Fruit fly (Drosophila melanogaster) whole organism, embryonic: ENCODE results near the gene Sgsh.

Experiments
- Antp ChIP-seq: fragments of 200-800 bp; sonication (Bioruptor generic); optimal IDR thresholded peaks from 3 replicates; lab custom pipeline; 2016; ENCODE audit warnings: missing biosample characterization, missing genetic modification characterization
- Atf-2 ChIP-seq: fragments of 200-800 bp; sonication (Bioruptor generic); optimal IDR thresholded peaks from 2 replicates; lab custom pipeline; 2016; ENCODE audit warnings: missing biosample characterization, missing genetic modification characterization
- B-H2 ChIP-seq: fragments of 200-800 bp; sonication (Bioruptor generic); optimal IDR thresholded peaks from 2 replicates; lab custom pipeline; 2018; ENCODE audit warnings: missing biosample characterization, mild to moderate bottlenecking, missing genetic modification characterization
- CG12769 ChIP-seq: fragments of 200-800 bp; sonication (Bioruptor generic); optimal IDR thresholded peaks from 2 replicates; lab custom pipeline; 2019; ENCODE audit warnings: missing biosample characterization, mild to moderate bottlenecking, missing genetic modification characterization, moderate library complexity
- CG14441 ChIP-seq: fragments of 200-800 bp; sonication (Bioruptor generic); IDR thresholded peaks from 2 replicates; pipeline ENCODE4 v1.3.6; 2022; ENCODE audit warnings: missing biosample characterization, missing genetic modification characterization
- CG15514 ChIP-seq: fragments of 200-800 bp; sonication (Bioruptor generic); optimal IDR thresholded peaks from 3 replicates; lab custom pipeline; 2017; ENCODE audit warnings: missing biosample characterization, missing genetic modification characterization, mild to moderate bottlenecking, moderate library complexity, missing genetic modification reagents
- CG18619 ChIP-seq: fragments of 200-800 bp; sonication (Bioruptor generic); optimal IDR thresholded peaks from 3 replicates; lab custom pipeline; 2017; ENCODE audit warnings: missing biosample characterization, mild to moderate bottlenecking, missing genetic modification characterization
- CG2199 ChIP-seq: fragments of 200-800 bp; sonication (Bioruptor generic); IDR thresholded peaks from 3 replicates; pipeline ENCODE4 v1.3.6; 2022; ENCODE audit warnings: missing biosample characterization, missing genetic modification characterization
- CG32532 ChIP-seq: fragments of 200-800 bp; sonication (Bioruptor generic); IDR thresholded peaks from 2 replicates; pipeline ENCODE4 v1.3.6; 2022; ENCODE audit warnings: missing biosample characterization, missing genetic modification characterization
- CG32772 ChIP-seq: fragments of 200-800 bp; sonication (Bioruptor generic); IDR thresholded peaks from 2 replicates; pipeline ENCODE4 v1.3.6; 2022; ENCODE audit warnings: missing biosample characterization, missing genetic modification characterization
- CG3847 ChIP-seq: fragments of 200-800 bp; sonication (Bioruptor generic); IDR thresholded peaks from 2 replicates; pipeline ENCODE4 v1.3.6; 2022; ENCODE audit warnings: missing biosample characterization, missing genetic modification characterization
- CG5953 ChIP-seq: fragments of 200-800 bp; sonication (Bioruptor generic); IDR thresholded peaks from 2 replicates; pipeline ENCODE4 v1.3.6; 2022; ENCODE audit warnings: missing biosample characterization, missing genetic modification characterization
- CG6854 ChIP-seq: fragments of 200-800 bp; sonication (Bioruptor generic); optimal IDR thresholded peaks from 3 replicates; lab custom pipeline; 2017; ENCODE audit warnings: missing biosample characterization, mild to moderate bottlenecking, missing genetic modification characterization
- CG7357 ChIP-seq: fragments of 200-800 bp; sonication (Bioruptor generic); IDR thresholded peaks from 3 replicates; pipeline ENCODE4 v1.3.6; 2022; ENCODE audit warnings: missing biosample characterization, missing genetic modification characterization
- CG7786 ChIP-seq: fragments of 200-800 bp; sonication (Bioruptor generic); optimal IDR thresholded peaks from 2 replicates; lab custom pipeline; 2016; ENCODE audit warnings: missing biosample characterization, missing genetic modification characterization
- CG8089 ChIP-seq: fragments of 200-800 bp; sonication (Bioruptor generic); optimal IDR thresholded peaks from 3 replicates; lab custom pipeline; 2016; ENCODE audit warnings: missing biosample characterization, missing genetic modification characterization
- CG8924 ChIP-seq: fragments of 200-800 bp; optimal IDR thresholded peaks from 3 replicates; lab custom pipeline; 2019; ENCODE audit warnings: missing biosample characterization, mild to moderate bottlenecking, missing genetic modification characterization, moderate library complexity
- CG9932 ChIP-seq: fragments of 200-800 bp; sonication (Bioruptor generic); IDR thresholded peaks from 2 replicates; pipeline ENCODE4 v1.3.6; 2022; ENCODE audit warnings: missing biosample characterization, missing genetic modification characterization
- Camta ChIP-seq: fragments of 200-800 bp; sonication (Bioruptor generic); optimal IDR thresholded peaks from 2 replicates; lab custom pipeline; 2016; ENCODE audit warnings: missing biosample characterization, missing genetic modification characterization
- Dref ChIP-seq: fragments of 200-800 bp; sonication (Bioruptor generic); IDR thresholded peaks from 2 replicates; pipeline ENCODE4 v1.3.6; 2022; ENCODE audit warnings: missing biosample characterization, missing genetic modification characterization
- HmgZ ChIP-seq: fragments of 200-800 bp; sonication (Bioruptor generic); optimal IDR thresholded peaks from 2 replicates; lab custom pipeline; 2018; ENCODE audit warnings: missing biosample characterization, mild to moderate bottlenecking, missing genetic modification characterization
- NfI ChIP-seq: fragments of 200-800 bp; sonication (Bioruptor generic); optimal IDR thresholded peaks from 3 replicates; lab custom pipeline; 2018; ENCODE audit warnings: missing biosample characterization, mild to moderate bottlenecking, missing genetic modification characterization, moderate library complexity
- Oli ChIP-seq: fragments of 200-800 bp; sonication (Bioruptor generic); optimal IDR thresholded peaks from 2 replicates; lab custom pipeline; 2018; ENCODE audit warnings: missing biosample characterization, mild to moderate bottlenecking, missing genetic modification characterization, moderate library complexity
- Pdp1 ChIP-seq, 2 experiments: fragments of 200-800 bp; sonication (Bioruptor generic); optimal IDR thresholded peaks; 3 replicates each; lab custom pipeline; 2016; ENCODE audit warnings: missing biosample characterization in 2 of 2, missing genetic modification characterization in 2 of 2, mild to moderate bottlenecking in 1 of 2, moderate library complexity in 1 of 2
- Rfx ChIP-seq: fragments of 200-800 bp; sonication (Bioruptor generic); IDR thresholded peaks from 2 replicates; pipeline ENCODE4 v1.3.6; 2022; ENCODE audit warnings: missing biosample characterization, missing genetic modification characterization
- Trl ChIP-seq, 3 experiments: fragments of >200 bp in 2 of 3; fragments of 200-800 bp in 1 of 3; sonication (Bioruptor generic) in 1 of 3; optimal IDR thresholded peaks; 2 replicates in 1 of 3; 3 replicates in 2 of 3; lab custom pipeline; 2016 to 2017; ENCODE audit warnings: missing biosample characterization in 1 of 3, missing genetic modification characterization in 1 of 3
- bbx ChIP-seq: fragments of 200-800 bp; sonication (Bioruptor generic); IDR thresholded peaks from 2 replicates; pipeline ENCODE4 v1.3.6; 2022; ENCODE audit warnings: missing biosample characterization, missing genetic modification characterization; ENCODE audit not compliant: partially characterized antibody
- btn ChIP-seq: fragments of 200-800 bp; sonication (Bioruptor generic); optimal IDR thresholded peaks from 2 replicates; lab custom pipeline; 2016; ENCODE audit warnings: missing biosample characterization, missing genetic modification characterization
- cg ChIP-seq: fragments of 200-800 bp; sonication (Bioruptor generic); optimal IDR thresholded peaks from 3 replicates; lab custom pipeline; 2019; ENCODE audit warnings: missing biosample characterization, mild to moderate bottlenecking, missing genetic modification characterization, moderate library complexity
- chinmo ChIP-seq: fragments of 200-800 bp; sonication (Bioruptor generic); IDR thresholded peaks from 4 replicates; pipeline ENCODE4 v1.3.6; 2022; ENCODE audit warnings: missing biosample characterization, missing genetic modification characterization; ENCODE audit not compliant: partially characterized antibody
- chn ChIP-seq: fragments of 200-800 bp; sonication (Bioruptor generic); optimal IDR thresholded peaks from 2 replicates; lab custom pipeline; 2016; ENCODE audit warnings: missing biosample characterization, missing genetic modification characterization
- dysf ChIP-seq: fragments of 200-800 bp; sonication (Bioruptor generic); IDR thresholded peaks from 3 replicates; pipeline ENCODE4 v1.3.6; 2022; ENCODE audit warnings: missing biosample characterization, missing genetic modification characterization
- gem ChIP-seq: fragments of 200-800 bp; sonication (Bioruptor generic); optimal IDR thresholded peaks from 2 replicates; lab custom pipeline; 2019; ENCODE audit warnings: missing biosample characterization, mild to moderate bottlenecking, missing genetic modification characterization, moderate library complexity
- her ChIP-seq: fragments of 200-800 bp; sonication (Bioruptor generic); optimal IDR thresholded peaks from 2 replicates; lab custom pipeline; 2016; ENCODE audit warnings: missing biosample characterization, missing genetic modification characterization
- ind ChIP-seq: fragments of 200-800 bp; sonication (Bioruptor generic); optimal IDR thresholded peaks from 3 replicates; lab custom pipeline; 2016; ENCODE audit warnings: missing biosample characterization, missing genetic modification characterization
- klu ChIP-seq: fragments of 200-800 bp; sonication (Bioruptor generic); IDR thresholded peaks from 2 replicates; pipeline ENCODE4 v1.3.6; 2022; ENCODE audit warnings: missing biosample characterization, missing genetic modification characterization
- lilli ChIP-seq: fragments of 200-800 bp; sonication (Bioruptor generic); optimal IDR thresholded peaks from 3 replicates; lab custom pipeline; 2016; ENCODE audit warnings: missing biosample characterization, missing genetic modification characterization
- mirr ChIP-seq: fragments of 200-800 bp; sonication (Bioruptor generic); optimal IDR thresholded peaks from 3 replicates; lab custom pipeline; 2018; ENCODE audit warnings: missing biosample characterization, mild to moderate bottlenecking, missing genetic modification characterization
- nom ChIP-seq: fragments of 200-800 bp; sonication (Bioruptor generic); optimal IDR thresholded peaks from 2 replicates; lab custom pipeline; 2017; ENCODE audit warnings: missing biosample characterization, missing genetic modification characterization, mild to moderate bottlenecking, moderate library complexity, missing genetic modification reagents
- otp ChIP-seq: fragments of 200-800 bp; sonication (Bioruptor generic); IDR thresholded peaks from 3 replicates; pipeline ENCODE4, ENCODE4 v1.3.6; 2022; ENCODE audit warnings: missing biosample characterization, missing genetic modification characterization
- pros ChIP-seq: fragments of 200-800 bp; sonication (Bioruptor generic); optimal IDR thresholded peaks from 3 replicates; lab custom pipeline; 2019; ENCODE audit warnings: missing biosample characterization, mild to moderate bottlenecking, missing genetic modification characterization, moderate library complexity
- pum ChIP-seq: fragments of 200-800 bp; sonication (Bioruptor generic); optimal IDR thresholded peaks from 2 replicates; lab custom pipeline; 2016; ENCODE audit warnings: missing biosample characterization, missing genetic modification characterization
- ranshi ChIP-seq: fragments of 200-800 bp; sonication (Bioruptor generic); IDR thresholded peaks from 2 replicates; pipeline ENCODE4 v1.3.6; 2022; ENCODE audit warnings: missing biosample characterization, missing genetic modification characterization
- sd ChIP-seq: fragments of 200-800 bp; sonication (Bioruptor generic); optimal IDR thresholded peaks from 3 replicates; lab custom pipeline; 2018; ENCODE audit warnings: missing biosample characterization, mild to moderate bottlenecking, missing genetic modification characterization, moderate library complexity
- sens ChIP-seq: fragments of 200-800 bp; sonication (Bioruptor generic); peaks from one replicate; lab custom pipeline; 2016; ENCODE audit warnings: missing biosample characterization, missing genetic modification characterization
- sisA ChIP-seq: fragments of 200-800 bp; sonication (Bioruptor generic); IDR thresholded peaks from 2 replicates; pipeline ENCODE4 v1.3.6; 2022; ENCODE audit warnings: missing biosample characterization, missing genetic modification characterization
- slbo ChIP-seq: fragments of 200-800 bp; sonication (Bioruptor generic); IDR thresholded peaks from 2 replicates; pipeline ENCODE4 v1.3.6; 2022; ENCODE audit warnings: missing biosample characterization, missing genetic modification characterization
- ttk ChIP-seq: fragments of 200-800 bp; sonication (Bioruptor generic); IDR thresholded peaks from 2 replicates; pipeline ENCODE4 v2.1.2; 2022; ENCODE audit warnings: missing biosample characterization, missing genetic modification characterization
- wor ChIP-seq: fragments of 200-800 bp; sonication (Bioruptor generic); IDR thresholded peaks from 2 replicates; pipeline ENCODE4 v1.3.6; 2022; ENCODE audit warnings: missing biosample characterization, missing genetic modification characterization

Sgsh gene

dm6 chr3R:18914594-18915275 lies 2.0 kb upstream of the Sgsh start, which contains the start of gene Xrp1 (continued):
- TF ChIP-seq Rfx (GFP tag; lab: Robert Waterston, UW) = peak; percentile 43; the same call in 1 of the 2 replicates
- TF ChIP-seq bbx (GFP tag; lab: Robert Waterston, UW) = no peak
- TF ChIP-seq wor = no peak
- TF ChIP-seq lilli (GFP tag; lab: Kevin White, UChicago) = peak; percentile 13
- TF ChIP-seq Oli (tag; lab: Kevin White, UChicago) = no peak
- no peak for TF ChIP-seq otp (GFP tag; lab: Robert Waterston, UW)
- no peak for TF ChIP-seq klu
- TF ChIP-seq mirr (GFP tag; lab: Kevin White, UChicago) = peak; percentile 12
- peak; percentile 10 for TF ChIP-seq gem (tag; lab: Kevin White, UChicago)
- peak; percentile 43 for TF ChIP-seq CG32532 (GFP tag; lab: Robert Waterston, UW)
- no peak for TF ChIP-seq Atf-2
- peak; percentile 17 for TF ChIP-seq NfI (GFP tag; lab: Kevin White, UChicago)
- TF ChIP-seq Trl (optimal IDR thresholded peaks at IDR 0.05; lab: Kevin White, UChicago) = peak in 1 of 2 experiments; percentile 20
- no peak for TF ChIP-seq Trl (GFP tag; optimal IDR thresholded peaks at IDR 0.05; lab: Kevin White, UChicago)
- TF ChIP-seq CG32772 = peak; percentile 33; the same call in 1 of the 2 replicates
- peak; percentile 28; the same call in 1 of the 2 replicates for TF ChIP-seq sisA (GFP tag; lab: Robert Waterston, UW)
- peak; percentile 13 for TF ChIP-seq CG7786
- peak; percentile 64; the same call in 1 of the 4 replicates for TF ChIP-seq chinmo (GFP tag; lab: Robert Waterston, UW)
- TF ChIP-seq Dref (GFP tag; lab: Robert Waterston, UW) = no peak
- TF ChIP-seq CG18619 (GFP tag; lab: Kevin White, UChicago) = peak; percentile 14
- peak; percentile 2 for TF ChIP-seq chn (GFP tag; lab: Kevin White, UChicago)
- TF ChIP-seq CG9932 (GFP tag; lab: Robert Waterston, UW) = peak; percentile 39
- peak; percentile 23; the same call in 1 of the 2 replicates for TF ChIP-seq CG3847 (GFP tag; lab: Robert Waterston, UW)
- TF ChIP-seq CG14441 (GFP tag; lab: Robert Waterston, UW) = peak; percentile 22; the same call in 1 of the 2 replicates
- no peak for TF ChIP-seq CG8089 (GFP tag; lab: Kevin White, UChicago)
- TF ChIP-seq CG2199 = peak; percentile 53; the same call in 1 of the 3 replicates
- TF ChIP-seq ranshi (GFP tag; lab: Robert Waterston, UW) = peak; percentile 47; the same call in 1 of the 2 replicates
- peak; percentile 10 for TF ChIP-seq ind (GFP tag; lab: Kevin White, UChicago)
- peak in 1 of 2 experiments; percentile 33 for TF ChIP-seq Pdp1 (GFP tag; optimal IDR thresholded peaks at IDR 0.05; lab: Kevin White, UChicago)
- no peak for TF ChIP-seq Camta (GFP tag; lab: Kevin White, UChicago)
- TF ChIP-seq CG12769 (tag; lab: Kevin White, UChicago) = peak; percentile 54
- peak; percentile 16 for TF ChIP-seq HmgZ (tag; lab: Kevin White, UChicago)
- TF ChIP-seq CG15514 (GFP tag; lab: Kevin White, UChicago) = peak; percentile 11
- TF ChIP-seq B-H2 (GFP tag; lab: Kevin White, UChicago) = peak; percentile 10
- TF ChIP-seq CG6854 (GFP tag; lab: Kevin White, UChicago) = no peak
- TF ChIP-seq btn (GFP tag; lab: Kevin White, UChicago) = no peak
- peak; percentile 28 for TF ChIP-seq sens
- TF ChIP-seq dysf = peak; percentile 54; the same call in 2 of the 3 replicates
- TF ChIP-seq CG8924 (tag; lab: Kevin White, UChicago) = no peak
- TF ChIP-seq sd (tag; lab: Kevin White, UChicago) = peak; percentile 45
- TF ChIP-seq nom (GFP tag; lab: Kevin White, UChicago) = peak; percentile 41
- TF ChIP-seq Antp (GFP tag; lab: Kevin White, UChicago) = peak; percentile 8
- no peak for TF ChIP-seq her
- no peak for TF ChIP-seq pum
- TF ChIP-seq slbo = peak; percentile 52
- TF ChIP-seq pros (GFP tag; lab: Kevin White, UChicago) = peak; percentile 25
- TF ChIP-seq CG5953 (GFP tag; lab: Robert Waterston, UW) = 0 out of 2 replicates have a peak, but pooled peaks have one; percentile 17
- TF ChIP-seq ttk (GFP tag; lab: Robert Waterston, UW) = 0 out of 2 replicates have a peak, but pooled peaks have one; percentile 10
- peak; percentile 51; the same call in 2 of the 3 replicates for TF ChIP-seq CG7357
- TF ChIP-seq cg (GFP tag; lab: Kevin White, UChicago) = peak; percentile 52
